Worm (Caenorhabditis elegans) whole organism, L4/young adult: ENCODE data around the gene EGAP2.1.
A peak's percentile ranks its signal among the peaks of the same experiment; 100 is the strongest.

Experiments used
- W03F9.2 ChIP-seq: fragments of 150-350 bp; optimal IDR thresholded peaks from 2 replicates; lab custom pipeline; 2014; ENCODE audit warnings: missing biosample characterization, missing genetic modification characterization
- dao-5 ChIP-seq: sonication (generic microtip); optimal IDR thresholded peaks from 2 replicates; lab custom pipeline; 2016; ENCODE audit warnings: missing genotype, missing genetic modification characterization, moderate library complexity, missing compliant biosample characterization
- him-1 ChIP-seq: sonication (generic microtip); optimal IDR thresholded peaks from 2 replicates; lab custom pipeline; 2016; ENCODE audit warnings: missing genotype, missing genetic modification reagents, missing genetic modification characterization, missing compliant biosample characterization

- TF ChIP-seq him-1 (peak; percentile 44), dao-5 (no peak), W03F9.2 (tag; lab: Kevin White, UChicago) (no peak)
Measured at ce11 chrII:5181497-5181896, 49.7 kb upstream of the EGAP2.1 start.
